Worm (Caenorhabditis elegans): ENCODE results near the gene metl-2.

The metl-2 gene

ce11 chrII:14969320-14969950 is at the start of gene metl-2, which contains the start of the genes pole-4 and nsun-5:
TSS of gene metl-2 (plus strand) at chrII:14969900.
TSS of gene pole-4 (minus strand) at chrII:14969354.
TSS of gene nsun-5 (plus strand) at chrII:14969617.
- TF ChIP-seq sptf-1 (tag; optimal IDR thresholded peaks at IDR 0.05) (no peak), M03D4.4 (tag; optimal IDR thresholded peaks at IDR 0.05) (no peak), ces-1 (GFP tag; optimal IDR thresholded peaks at IDR 0.05) (peak; percentile 75), mep-1 (tag; optimal IDR thresholded peaks at IDR 0.05) (peak; percentile 14), zip-8 (tag; optimal IDR thresholded peaks at IDR 0.05) (no peak), lsy-2 (tag; optimal IDR thresholded peaks at IDR 0.05) (peak; percentile 70), pha-4 (tag; optimal IDR thresholded peaks at IDR 0.05) (no peak)

- TF ChIP-seq lin-13 (tag; optimal IDR thresholded peaks at IDR 0.05), result no peak
Measured at ce11 chrII:14928766-14929165, 40.9 kb upstream of the metl-2 start.

- no peak for TF ChIP-seq sptf-1 (tag; optimal IDR thresholded peaks at IDR 0.05)
- TF ChIP-seq elt-3 (tag; optimal IDR thresholded peaks at IDR 0.05), result no peak
- TF ChIP-seq cnd-1 (tag; optimal IDR thresholded peaks at IDR 0.05), result no peak
- no peak for TF ChIP-seq mab-5 (tag; optimal IDR thresholded peaks at IDR 0.05)
- TF ChIP-seq mep-1 (tag; optimal IDR thresholded peaks at IDR 0.05), result no peak
- no peak for TF ChIP-seq nhr-237 (tag; optimal IDR thresholded peaks at IDR 0.05)
- TF ChIP-seq nhr-12 (tag; optimal IDR thresholded peaks at IDR 0.05), result no peak
- TF ChIP-seq hlh-1 (tag; optimal IDR thresholded peaks at IDR 0.05), result no peak
- TF ChIP-seq mls-2 (tag; optimal IDR thresholded peaks at IDR 0.05), result no peak
- no peak for TF ChIP-seq ztf-11 (tag; optimal IDR thresholded peaks at IDR 0.05)
- TF ChIP-seq ham-2 (GFP tag; optimal IDR thresholded peaks at IDR 0.05), result no peak
- TF ChIP-seq ceh-39 (tag; optimal IDR thresholded peaks at IDR 0.05), result no peak
- TF ChIP-seq bed-3 (GFP tag; optimal IDR thresholded peaks at IDR 0.05), result no peak
- no peak for TF ChIP-seq ceh-43 (GFP tag; optimal IDR thresholded peaks at IDR 0.05)
- no peak for TF ChIP-seq ces-1 (GFP tag; optimal IDR thresholded peaks at IDR 0.05)
Measured at ce11 chrII:14935431-14936071, 34.1 kb upstream of the metl-2 start.

- TF ChIP-seq ces-1 (GFP tag; optimal IDR thresholded peaks at IDR 0.05) (peak; percentile 95), ztf-11 (tag; optimal IDR thresholded peaks at IDR 0.05) (no peak)
Measured at ce11 chrII:14938319-14938718, 31.4 kb upstream of the metl-2 start.

DNA sequence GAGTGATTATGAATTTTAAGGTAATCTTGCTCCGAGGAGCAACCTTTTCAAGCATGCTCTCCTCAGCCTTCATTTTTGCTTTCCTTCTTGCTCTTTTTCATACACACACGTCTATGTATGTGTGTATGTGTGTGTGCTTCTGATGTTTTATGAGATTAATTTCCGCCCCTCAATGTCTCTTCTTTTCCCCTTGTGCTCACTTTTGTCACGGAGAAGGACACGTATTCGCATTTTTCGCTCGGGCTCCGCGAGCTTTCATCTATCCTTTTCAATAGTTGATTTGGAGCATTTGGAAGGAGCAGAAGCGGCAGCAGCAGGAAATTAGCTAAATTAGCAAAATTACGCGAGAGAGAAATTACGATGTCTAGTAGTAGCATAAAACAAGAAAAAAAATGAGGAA is 29.4 kb upstream of the metl-2 start:
- TF ChIP-seq ces-1 (GFP tag; optimal IDR thresholded peaks at IDR 0.05) (peak; percentile 70), elt-1 (tag; optimal IDR thresholded peaks at IDR 0.05; ENCODE audit: borderline replicate concordance, insufficient read depth) (no peak)

ce11 chrII:14940980-14941379 is 28.7 kb upstream of the metl-2 start:
- TF ChIP-seq unc-120 (tag; optimal IDR thresholded peaks at IDR 0.05; ENCODE audit: poor library complexity, severe bottlenecking) (no peak), mls-2 (tag; optimal IDR thresholded peaks at IDR 0.05) (no peak), hlh-1 (tag; optimal IDR thresholded peaks at IDR 0.05) (no peak), pha-4 (tag; optimal IDR thresholded peaks at IDR 0.05) (no peak), mab-5 (tag; optimal IDR thresholded peaks at IDR 0.05) (no peak)

DNA sequence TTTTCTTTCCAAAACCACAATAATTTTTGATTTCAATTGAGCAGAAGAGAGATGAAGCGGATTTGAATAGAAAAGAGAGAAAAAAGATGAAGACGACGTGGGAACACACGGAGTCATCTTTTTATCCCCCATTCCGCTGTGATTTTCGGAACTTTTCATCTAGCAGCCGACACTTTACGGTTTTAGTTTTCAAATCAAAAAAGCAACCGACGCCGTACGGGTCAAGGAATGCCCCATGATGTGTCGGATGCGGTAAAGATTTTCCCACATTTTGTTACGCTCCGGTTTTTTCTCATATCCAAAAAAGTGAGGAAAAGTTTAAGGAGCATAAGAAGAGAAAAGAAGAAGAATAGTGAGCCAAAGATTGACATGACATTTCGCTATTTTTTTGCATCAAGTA is 24.2 kb upstream of the metl-2 start:
- TF ChIP-seq nhr-12 (tag; optimal IDR thresholded peaks at IDR 0.05), result no peak
- TF ChIP-seq lin-32 (GFP tag; optimal IDR thresholded peaks at IDR 0.05), result no peak
- no peak for TF ChIP-seq ham-2 (GFP tag; optimal IDR thresholded peaks at IDR 0.05)
- TF ChIP-seq mep-1 (tag; optimal IDR thresholded peaks at IDR 0.05), result no peak

DNA sequence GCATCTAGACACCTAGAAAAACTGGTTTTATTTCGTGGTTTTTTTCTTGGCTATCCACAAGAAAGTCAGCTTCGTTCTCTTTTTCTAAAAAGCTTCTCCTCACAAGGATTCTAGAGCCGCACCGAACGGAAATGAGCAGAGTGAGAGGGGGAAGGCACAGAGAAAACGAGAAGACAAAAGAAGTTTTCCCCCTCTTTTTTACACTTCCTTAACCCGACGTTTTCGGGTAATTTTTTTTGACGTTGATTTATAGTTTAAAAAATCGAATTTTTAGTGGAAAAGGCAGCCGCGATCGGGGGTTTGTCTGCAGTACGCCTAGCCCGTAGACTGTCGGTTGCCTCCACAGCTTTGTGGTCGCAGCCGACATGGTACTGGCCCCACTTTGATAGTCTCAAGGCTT is 23.2 kb upstream of the metl-2 start:
- TF ChIP-seq ces-1 (GFP tag; optimal IDR thresholded peaks at IDR 0.05) (peak; percentile 15), nhr-76 (tag; optimal IDR thresholded peaks at IDR 0.05) (no peak)

Measured in whole organism, mixed stage, embryonic.